Fruit fly (Drosophila melanogaster) whole organism, wandering third instar larva: ENCODE measurements around the gene CG31404.

Experiments
- Hr83 ChIP-seq: fragments of 200-300 bp; sonication (Bioruptor generic); optimal IDR thresholded peaks from 2 replicates; lab custom pipeline; 2016; ENCODE audit warnings: missing biosample characterization, mild to moderate bottlenecking, missing genetic modification characterization, moderate library complexity; ENCODE audit not compliant: poor library complexity, severe bottlenecking
- foxo ChIP-seq, 2 experiments: fragments of 200-800 bp; sonication (Bioruptor generic); optimal IDR thresholded peaks; 2 replicates in 1 of 2; 3 replicates in 1 of 2; lab custom pipeline; 2016 to 2017; ENCODE audit warnings: missing biosample characterization in 2 of 2, missing genetic modification characterization in 2 of 2
- fru ChIP-seq: fragments of 200-800 bp; sonication (Bioruptor generic); optimal IDR thresholded peaks from 3 replicates; lab custom pipeline; 2016; ENCODE audit warnings: missing biosample characterization, mild to moderate bottlenecking, missing genetic modification characterization
- h ChIP-seq: fragments of 200-800 bp; sonication (Bioruptor generic); optimal IDR thresholded peaks from 3 replicates; lab custom pipeline; 2016; ENCODE audit warnings: missing biosample characterization, mild to moderate bottlenecking, missing genetic modification characterization
- jim ChIP-seq: fragments of 175-275, 200-325 bp; sonication (Bioruptor generic); optimal IDR thresholded peaks from 2 replicates; lab custom pipeline; 2016; ENCODE audit warnings: missing biosample characterization, mild to moderate bottlenecking, missing genetic modification characterization
- sage ChIP-seq: fragments of 200-800 bp; sonication (Bioruptor generic); optimal IDR thresholded peaks from 2 replicates; lab custom pipeline; 2016; ENCODE audit warnings: missing biosample characterization, mild to moderate bottlenecking, missing genetic modification characterization

DNA sequence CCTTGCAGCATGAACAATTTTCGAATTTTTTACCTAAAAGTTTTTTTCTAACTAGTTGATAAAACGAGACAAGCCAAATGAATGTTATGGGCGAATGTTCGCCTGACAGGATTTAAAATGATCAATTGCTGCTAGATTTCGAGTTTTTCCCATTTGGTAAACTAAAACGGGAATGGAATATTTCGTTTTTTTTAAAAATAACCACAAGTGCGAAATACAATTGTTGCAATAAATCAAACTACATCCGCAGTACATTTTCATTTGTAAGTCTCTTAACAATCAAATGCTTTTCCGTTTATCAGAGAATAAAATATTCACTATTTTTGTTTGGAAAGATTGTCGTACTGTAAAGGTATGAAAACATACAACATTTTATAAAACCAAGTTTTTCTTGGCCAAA is 49.3 kb upstream of the CG31404 start, which contains the start of gene CG3517:
- no peak for TF ChIP-seq sage
- no peak for TF ChIP-seq h
- TF ChIP-seq foxo (GFP tag; optimal IDR thresholded peaks at IDR 0.05; lab: Kevin White, UChicago): no peak
- TF ChIP-seq Hr83: no peak
- no peak for TF ChIP-seq jim (GFP tag; lab: Kevin White, UChicago)
- TF ChIP-seq fru (GFP tag; lab: Kevin White, UChicago): no peak
